Worm (Caenorhabditis elegans) whole organism, late embryonic: Measurements from ENCODE around the gene jbts-14.

ENCODE experiments used
- F13H6.1 ChIP-seq: sonication (generic microtip); optimal IDR thresholded peaks from 2 replicates; lab custom pipeline; 2016; ENCODE audit warnings: missing genetic modification characterization, missing compliant biosample characterization
- K02D7.2 ChIP-seq: sonication (generic microtip); optimal IDR thresholded peaks from 2 replicates; lab custom pipeline; 2017; ENCODE audit warnings: mild to moderate bottlenecking, missing genetic modification characterization, missing compliant biosample characterization
- K09A11.1 ChIP-seq: sonication (generic microtip); optimal IDR thresholded peaks from 2 replicates; lab custom pipeline; 2017; ENCODE audit warnings: antibody characterized with exemption, mild to moderate bottlenecking, missing genetic modification characterization, missing compliant biosample characterization; ENCODE audit not compliant: insufficient read depth
- T23F11.4 ChIP-seq: fragments of 200-800 bp; sonication (Bioruptor generic); optimal IDR thresholded peaks from 2 replicates; lab custom pipeline; 2018; ENCODE audit warnings: mild to moderate bottlenecking, missing genetic modification characterization, missing compliant biosample characterization
- Y22D7AL.16 ChIP-seq: sonication (generic microtip); optimal IDR thresholded peaks from 2 replicates; lab custom pipeline; 2016; ENCODE audit warnings: missing genetic modification characterization, missing compliant biosample characterization
- ceh-18 ChIP-seq: sonication (generic microtip); optimal IDR thresholded peaks from 2 replicates; lab custom pipeline; 2016; ENCODE audit warnings: missing genetic modification characterization, missing compliant biosample characterization
- ceh-2 ChIP-seq: sonication (generic microtip); optimal IDR thresholded peaks from 2 replicates; lab custom pipeline; 2016; ENCODE audit warnings: missing genotype, missing genetic modification characterization, missing compliant biosample characterization
- ceh-30 ChIP-seq: fragments of 150-350 bp; optimal IDR thresholded peaks from 2 replicates; lab custom pipeline; 2014; ENCODE audit warnings: missing biosample characterization, missing genetic modification characterization
- ceh-31 ChIP-seq: sonication (generic microtip); optimal IDR thresholded peaks from 2 replicates; lab custom pipeline; 2016; ENCODE audit warnings: missing genetic modification characterization, missing compliant biosample characterization
- ceh-34 ChIP-seq: sonication (generic microtip); optimal IDR thresholded peaks from 2 replicates; lab custom pipeline; 2016; ENCODE audit warnings: mild to moderate bottlenecking, missing genetic modification characterization, missing compliant biosample characterization
- ceh-45 ChIP-seq: fragments of 200-800 bp; sonication (Bioruptor generic); IDR thresholded peaks from 2 replicates; pipeline ENCODE4 v1.3.6; 2022; ENCODE audit warnings: missing genetic modification reagents, missing genetic modification characterization, missing compliant biosample characterization
- ceh-9 ChIP-seq: sonication (generic microtip); optimal IDR thresholded peaks from 2 replicates; lab custom pipeline; 2016; ENCODE audit warnings: mild to moderate bottlenecking, missing genetic modification characterization, inconsistent platforms, missing compliant biosample characterization
- dve-1 ChIP-seq: sonication (generic microtip); optimal IDR thresholded peaks from 2 replicates; lab custom pipeline; 2017; ENCODE audit warnings: antibody characterized with exemption, mild to moderate bottlenecking, missing genetic modification characterization, missing compliant biosample characterization
- elt-4 ChIP-seq: sonication (generic microtip); optimal IDR thresholded peaks from 2 replicates; lab custom pipeline; 2016; ENCODE audit warnings: missing genetic modification characterization, missing compliant biosample characterization
- eyg-1 ChIP-seq: sonication (generic microtip); optimal IDR thresholded peaks from 2 replicates; lab custom pipeline; 2016; ENCODE audit warnings: missing genotype, missing genetic modification characterization, missing compliant biosample characterization
- fax-1 ChIP-seq: sonication (generic microtip); optimal IDR thresholded peaks from 2 replicates; lab custom pipeline; 2016; ENCODE audit warnings: missing genotype, missing genetic modification characterization, missing compliant biosample characterization
- fkh-10 ChIP-seq: fragments of 150-350 bp; optimal IDR thresholded peaks from 2 replicates; lab custom pipeline; 2014; ENCODE audit warnings: missing biosample characterization, missing genetic modification reagents, missing genetic modification characterization
- gmeb-2 ChIP-seq: sonication (generic microtip); optimal IDR thresholded peaks from 2 replicates; lab custom pipeline; 2016; ENCODE audit warnings: missing genetic modification characterization, inconsistent platforms, missing compliant biosample characterization
- hlh-13 ChIP-seq: fragments of 200-800 bp; sonication (Bioruptor generic); optimal IDR thresholded peaks from 2 replicates; lab custom pipeline; 2018; ENCODE audit warnings: mild to moderate bottlenecking, missing genetic modification characterization, missing compliant biosample characterization
- hlh-30 ChIP-seq: sonication (generic microtip); optimal IDR thresholded peaks from 2 replicates; lab custom pipeline; 2017; ENCODE audit warnings: antibody characterized with exemption, missing genetic modification characterization, missing compliant biosample characterization; ENCODE audit not compliant: insufficient read depth
- hlh-6 ChIP-seq: sonication (generic microtip); optimal IDR thresholded peaks from 2 replicates; lab custom pipeline; 2016; ENCODE audit warnings: missing genotype, missing genetic modification characterization, missing compliant biosample characterization
- hlh-8 ChIP-seq: sonication (generic microtip); optimal IDR thresholded peaks from 2 replicates; lab custom pipeline; 2016; ENCODE audit warnings: missing genotype, missing genetic modification characterization, missing compliant biosample characterization
- madf-2 ChIP-seq: sonication (generic microtip); optimal IDR thresholded peaks from 2 replicates; lab custom pipeline; 2017; ENCODE audit warnings: missing genetic modification characterization, missing compliant biosample characterization
- mec-3 ChIP-seq: sonication (generic microtip); optimal IDR thresholded peaks from 2 replicates; lab custom pipeline; 2016; ENCODE audit warnings: borderline replicate concordance, missing genetic modification characterization, missing compliant biosample characterization
- nfya-1 ChIP-seq: sonication (generic microtip); optimal IDR thresholded peaks from 2 replicates; lab custom pipeline; 2017; ENCODE audit warnings: missing genetic modification characterization, mild to moderate bottlenecking, missing compliant biosample characterization, antibody characterized with exemption, moderate library complexity
- nhr-11 ChIP-seq: fragments of 150-350 bp; optimal IDR thresholded peaks from 2 replicates; lab custom pipeline; 2014; ENCODE audit warnings: missing biosample characterization, missing genetic modification characterization
- nhr-232 ChIP-seq: sonication (generic microtip); optimal IDR thresholded peaks from 2 replicates; lab custom pipeline; 2016; ENCODE audit warnings: missing genetic modification characterization, missing compliant biosample characterization
- odd-2 ChIP-seq: sonication (generic microtip); optimal IDR thresholded peaks from 2 replicates; lab custom pipeline; 2017; ENCODE audit warnings: antibody characterized with exemption, mild to moderate bottlenecking, missing genetic modification characterization, missing compliant biosample characterization
- pat-9 ChIP-seq: fragments of 200-800 bp; sonication (Bioruptor generic); optimal IDR thresholded peaks from 2 replicates; lab custom pipeline; 2018; ENCODE audit warnings: mild to moderate bottlenecking, missing genetic modification characterization, moderate library complexity, missing compliant biosample characterization
- pax-1 ChIP-seq: fragments of 150-350 bp; optimal IDR thresholded peaks from 2 replicates; lab custom pipeline; 2014; ENCODE audit warnings: missing biosample characterization, missing genetic modification characterization
- pha-4 ChIP-seq: fragments of 150-350 bp; optimal IDR thresholded peaks from 2 replicates; lab custom pipeline; 2018; ENCODE audit warnings: missing biosample characterization, missing genetic modification reagents, missing genetic modification characterization
- pqm-1 ChIP-seq: sonication (generic microtip); optimal IDR thresholded peaks from 2 replicates; lab custom pipeline; 2016; ENCODE audit warnings: missing genetic modification characterization, missing compliant biosample characterization
- pros-1 ChIP-seq: fragments of 150-350 bp; optimal IDR thresholded peaks from 2 replicates; lab custom pipeline; 2014; ENCODE audit warnings: missing biosample characterization, missing genetic modification reagents, missing genetic modification characterization
- sdc-2 ChIP-seq: sonication (generic microtip); optimal IDR thresholded peaks from 2 replicates; lab custom pipeline; 2016; ENCODE audit warnings: missing genotype, missing genetic modification characterization, missing compliant biosample characterization
- sox-4 ChIP-seq: sonication (generic microtip); optimal IDR thresholded peaks from 2 replicates; lab custom pipeline; 2017; ENCODE audit warnings: mild to moderate bottlenecking, missing genetic modification characterization, inconsistent platforms, missing compliant biosample characterization
- tbx-2 ChIP-seq: sonication (generic microtip); optimal IDR thresholded peaks from 2 replicates; lab custom pipeline; 2016; ENCODE audit warnings: missing genetic modification characterization, missing compliant biosample characterization
- unc-3 ChIP-seq, 2 experiments: fragments of 200-800 bp in 1 of 2; sonication (Bioruptor generic) in 1 of 2; sonication (generic microtip) in 1 of 2; conservative IDR thresholded peaks in 1 of 2; optimal IDR thresholded peaks in 1 of 2; 2 replicates each; pipeline versions ENCODE4 v1.3.6 to Lab custom; 2016 to 2022; ENCODE audit warnings: missing compliant biosample characterization in 2 of 2, missing genetic modification characterization in 2 of 2, missing genetic modification reagents in 1 of 2
- unc-55 ChIP-seq: sonication (generic microtip); optimal IDR thresholded peaks from 2 replicates; lab custom pipeline; 2017; ENCODE audit warnings: missing biosample characterization, missing genetic modification reagents, missing genetic modification characterization
- unc-86 ChIP-seq: sonication (generic microtip); optimal IDR thresholded peaks from 2 replicates; lab custom pipeline; 2016; ENCODE audit warnings: missing genetic modification characterization, missing compliant biosample characterization
- ztf-16 ChIP-seq: sonication (generic microtip); optimal IDR thresholded peaks from 2 replicates; lab custom pipeline; 2017; ENCODE audit warnings: missing genetic modification characterization, missing compliant biosample characterization

The jbts-14 gene

ce11 chrX:8736965-8737464 is 32.9 kb downstream of the jbts-14 start, which contains the start of gene M02D8.3 (continued):
- TF ChIP-seq sdc-2 (tag; lab: Kevin White, UChicago) (peak; percentile 60), madf-2 (tag; lab: Kevin White, UChicago) (no peak), pqm-1 (tag; lab: Kevin White, UChicago) (no peak), nhr-232 (no peak), K02D7.2 (no peak), hlh-13 (GFP tag; lab: Kevin White, UChicago) (no peak), nfya-1 (tag; lab: Kevin White, UChicago) (peak; percentile 55), ceh-34 (tag; lab: Kevin White, UChicago) (peak; percentile 8), T23F11.4 (no peak), fkh-10 (GFP tag; lab: Kevin White, UChicago) (no peak), ceh-9 (tag; lab: Kevin White, UChicago) (no peak), nhr-11 (tag; lab: Kevin White, UChicago) (no peak), pat-9 (tag; lab: Kevin White, UChicago) (no peak), fax-1 (tag; lab: Kevin White, UChicago) (no peak), ceh-31 (tag; lab: Kevin White, UChicago) (peak; percentile 50), pros-1 (tag; lab: Kevin White, UChicago) (no peak), ceh-45 (no peak), ztf-16 (tag; lab: Kevin White, UChicago) (no peak), hlh-6 (no peak), Y22D7AL.16 (tag; lab: Kevin White, UChicago) (no peak), unc-3 (GFP tag; conservative IDR thresholded peaks at IDR 0.05; lab: Robert Waterston, UW) (no peak), unc-3 (tag; optimal IDR thresholded peaks at IDR 0.05; lab: Kevin White, UChicago) (no peak), unc-86 (tag; lab: Kevin White, UChicago) (peak; percentile 53), gmeb-2 (tag; lab: Kevin White, UChicago) (no peak)

DNA sequence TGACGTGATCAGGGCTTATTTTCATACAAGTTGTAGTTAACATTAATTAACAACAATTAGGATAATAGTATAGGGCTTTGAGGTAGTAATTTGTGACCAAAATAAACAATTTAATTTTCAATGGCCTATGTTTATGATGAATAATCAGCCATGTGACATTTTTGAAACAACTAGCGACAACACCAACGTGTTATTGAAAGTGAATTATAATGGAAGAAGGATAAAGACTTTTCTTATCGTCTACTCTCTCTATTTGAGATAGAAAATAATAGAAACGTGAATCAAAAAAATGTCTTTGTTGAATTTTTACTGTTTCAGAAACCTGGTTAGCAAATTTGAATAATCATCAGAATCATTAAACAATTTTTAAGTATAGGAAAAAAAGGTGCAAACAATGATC is 33.7 kb downstream of the jbts-14 start:
- TF ChIP-seq eyg-1 (tag; lab: Kevin White, UChicago) (no peak), pros-1 (tag; lab: Kevin White, UChicago) (no peak), K09A11.1 (tag; lab: Kevin White, UChicago) (no peak)
- TF ChIP-seq, all 69 proteins: peak for 0

DNA sequence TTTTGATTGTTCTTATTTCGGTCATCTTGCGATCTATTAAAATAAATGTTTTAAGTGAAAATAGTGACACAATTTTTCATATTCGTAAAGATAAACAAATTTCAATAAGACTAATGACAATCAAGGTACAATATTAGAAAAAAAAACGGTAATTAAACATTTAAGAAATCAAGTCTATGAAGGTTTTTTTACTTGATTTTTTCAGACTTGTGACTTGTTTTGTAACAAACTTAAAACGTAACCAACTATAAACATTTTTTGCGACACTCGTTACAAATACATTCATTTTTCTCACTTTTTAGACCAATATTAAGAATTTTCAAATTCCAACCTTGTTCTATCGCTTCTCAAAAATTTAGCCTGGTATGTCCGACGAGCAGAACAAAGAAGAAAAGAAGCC is 35.3 kb downstream of the jbts-14 start, which contains the start of gene M02D8.2:
Gene M02D8.2, plus strand, starts transcription at position 301 of the 400 bp plus-strand sequence.
- TF ChIP-seq fkh-10 (GFP tag; lab: Kevin White, UChicago) (no peak), nfya-1 (tag; lab: Kevin White, UChicago) (no peak), pha-4 (tag; lab: Kevin White, UChicago) (no peak), sox-4 (no peak), ceh-30 (tag; lab: Kevin White, UChicago) (no peak), pax-1 (no peak), hlh-8 (tag; lab: Kevin White, UChicago) (no peak)

DNA sequence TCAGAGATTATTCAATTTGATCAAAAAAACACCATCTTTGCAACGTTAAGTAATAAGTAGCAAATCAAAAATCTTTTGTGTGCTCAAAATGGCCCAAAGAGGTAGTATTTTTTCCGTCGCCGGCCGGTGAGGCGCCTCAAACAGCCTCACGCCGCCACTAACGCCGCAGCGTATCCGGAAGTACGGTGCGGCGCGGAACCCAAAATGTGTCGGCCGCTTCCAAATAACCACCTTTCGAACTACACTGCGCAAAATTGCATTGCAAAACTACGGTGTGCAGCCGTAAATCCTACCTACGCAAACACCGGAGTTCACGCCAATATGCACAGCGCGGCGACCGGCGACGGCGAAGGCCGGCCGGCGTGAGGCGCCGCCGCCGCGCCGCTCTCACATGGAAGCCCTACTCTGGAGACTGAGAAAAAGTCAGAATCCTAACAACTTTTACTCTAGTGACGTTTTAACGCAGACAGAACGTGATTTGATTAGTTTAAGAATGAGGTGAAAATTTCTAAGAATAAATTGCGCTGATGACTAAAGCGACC is 37.6 kb downstream of the jbts-14 start:
- TF ChIP-seq mec-3 (tag; lab: Kevin White, UChicago) = no peak
- peak; percentile 2 for TF ChIP-seq sdc-2 (tag; lab: Kevin White, UChicago)
- TF ChIP-seq, all 69 proteins: peak for 1

DNA sequence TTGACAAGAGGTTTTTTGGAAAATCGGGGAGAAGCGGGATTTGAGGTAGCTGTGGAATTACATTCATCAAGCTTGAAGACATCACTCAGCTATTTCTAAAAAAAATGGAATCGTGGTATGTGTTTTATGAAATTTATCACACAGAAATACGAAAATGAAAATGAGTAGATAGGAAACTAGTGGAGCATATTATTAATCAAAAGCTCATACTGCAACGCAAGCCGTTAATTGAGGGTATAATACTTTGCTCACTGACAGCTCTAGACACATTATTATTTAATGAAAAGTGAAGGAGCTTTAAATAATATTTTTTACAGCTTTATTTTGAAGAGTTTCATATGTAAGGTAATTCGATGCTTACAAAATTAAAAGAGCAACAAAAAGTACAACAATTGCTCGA is 38.8 kb downstream of the jbts-14 start, which contains the start of gene M02D8.7:
Gene M02D8.7, minus strand, starts transcription at position 101 of the 400 bp plus-strand sequence.
- TF ChIP-seq unc-55 (GFP tag; lab: Kevin White, UChicago) (no peak), pqm-1 (tag; lab: Kevin White, UChicago) (no peak), T23F11.4 (no peak), gmeb-2 (tag; lab: Kevin White, UChicago) (no peak), ceh-2 (tag; lab: Kevin White, UChicago) (no peak), hlh-30 (tag; lab: Kevin White, UChicago) (no peak), dve-1 (tag; lab: Kevin White, UChicago) (no peak), F13H6.1 (tag; lab: Kevin White, UChicago) (no peak), odd-2 (no peak), nhr-232 (no peak), elt-4 (tag; lab: Kevin White, UChicago) (no peak), unc-3 (GFP tag; conservative IDR thresholded peaks at IDR 0.05; lab: Robert Waterston, UW) (no peak), unc-3 (tag; optimal IDR thresholded peaks at IDR 0.05; lab: Kevin White, UChicago) (no peak), ceh-18 (tag; lab: Kevin White, UChicago) (no peak), hlh-13 (GFP tag; lab: Kevin White, UChicago) (no peak), ceh-30 (tag; lab: Kevin White, UChicago) (no peak), tbx-2 (tag; lab: Kevin White, UChicago) (no peak)
